Worm (Caenorhabditis elegans): ENCODE measurements around the gene ttr-24.

Gene ttr-24

DNA sequence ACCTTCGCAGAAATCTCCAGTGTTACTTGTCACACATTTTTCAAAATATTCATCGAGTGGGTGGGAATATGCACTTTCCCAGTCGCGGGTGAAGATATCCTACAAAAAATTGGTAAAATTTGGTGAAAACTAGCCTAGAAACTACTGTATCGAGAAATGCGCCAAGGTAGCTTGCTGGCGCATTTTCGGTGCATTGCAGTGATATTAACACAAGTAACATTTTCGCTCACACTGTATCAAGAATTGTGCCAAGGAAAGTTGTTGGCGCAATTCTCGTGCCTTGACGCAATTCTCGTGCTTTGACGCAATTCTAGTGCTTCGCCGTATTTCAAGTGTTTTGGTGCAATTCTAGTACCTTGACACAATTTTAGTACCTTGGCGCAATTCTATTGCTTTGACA is 16.8 kb upstream of the ttr-24 start (continued):
- no peak for TF ChIP-seq T07F8.4 (tag; optimal IDR thresholded peaks at IDR 0.05)
- TF ChIP-seq sdz-38 (tag; optimal IDR thresholded peaks at IDR 0.05): no peak
- TF ChIP-seq mxl-1 (tag; optimal IDR thresholded peaks at IDR 0.05): no peak
- 0 out of 2 replicates have a peak, but pooled peaks have one; percentile 50 for TF ChIP-seq K11D2.4 (GFP tag; IDR thresholded peaks at IDR 0.05)
- no peak for TF ChIP-seq ama-1 (optimal IDR thresholded peaks at IDR 0.05)
- peak in 1 of 2 experiments; percentile 1 for TF ChIP-seq ama-1 (GFP tag; optimal IDR thresholded peaks at IDR 0.05)
- peak in 1 of 3 experiments; percentile 13 for TF ChIP-seq lin-35 (GFP tag; optimal IDR thresholded peaks at IDR 0.05)
- no peak for TF ChIP-seq ekl-4 (GFP tag; IDR thresholded peaks at IDR 0.05)
- TF ChIP-seq rcor-1 (GFP tag; IDR thresholded peaks at IDR 0.05): no peak
- no peak for TF ChIP-seq ceh-91 (GFP tag; IDR thresholded peaks at IDR 0.05)
- peak; percentile 70 for TF ChIP-seq zim-3 (tag; optimal IDR thresholded peaks at IDR 0.05)
- TF ChIP-seq ZK185.1 (tag; optimal IDR thresholded peaks at IDR 0.05; ENCODE audit: poor library complexity, severe bottlenecking): peak; percentile 28
- 0 out of 2 replicates have a peak, but pooled peaks have one; percentile 23 for TF ChIP-seq B0336.3 (GFP tag; IDR thresholded peaks at IDR 0.05)
- no peak for TF ChIP-seq K12H6.12 (tag; optimal IDR thresholded peaks at IDR 0.05)
- TF ChIP-seq B0261.1 (tag; optimal IDR thresholded peaks at IDR 0.05): no peak
- 0 out of 2 replicates have a peak, but pooled peaks have one; percentile 23 for TF ChIP-seq C06A6.2 (GFP tag; conservative IDR thresholded peaks at IDR 0.05)
- no peak for TF ChIP-seq rpc-1 (optimal IDR thresholded peaks at IDR 0.05)
- no peak for TF ChIP-seq rpc-1 (tag; optimal IDR thresholded peaks at IDR 0.05)
- no peak for TF ChIP-seq fkh-3 (tag; optimal IDR thresholded peaks at IDR 0.05)
- no peak for TF ChIP-seq aptf-3 (GFP tag; IDR thresholded peaks at IDR 0.05)
- TF ChIP-seq ztf-3 (GFP tag; optimal IDR thresholded peaks at IDR 0.05): no peak
- TF ChIP-seq nfyb-1 (GFP tag; IDR thresholded peaks at IDR 0.05): peak; percentile 45; the same call in 1 of the 2 replicates
- no peak for TF ChIP-seq egrh-3 (GFP tag; IDR thresholded peaks at IDR 0.05)
- TF ChIP-seq F57C9.4 (tag; optimal IDR thresholded peaks at IDR 0.05): no peak
- no peak for TF ChIP-seq dpff-1 (tag; optimal IDR thresholded peaks at IDR 0.05)
- peak; percentile 86 for TF ChIP-seq repo-1 (tag; optimal IDR thresholded peaks at IDR 0.05)
- no peak for TF ChIP-seq mel-28 (tag; optimal IDR thresholded peaks at IDR 0.05; ENCODE audit: borderline replicate concordance)
- peak; percentile 31 for TF ChIP-seq ets-4 (GFP tag; optimal IDR thresholded peaks at IDR 0.05)
- TF ChIP-seq ztf-25 (GFP tag; IDR thresholded peaks at IDR 0.05): no peak

DNA sequence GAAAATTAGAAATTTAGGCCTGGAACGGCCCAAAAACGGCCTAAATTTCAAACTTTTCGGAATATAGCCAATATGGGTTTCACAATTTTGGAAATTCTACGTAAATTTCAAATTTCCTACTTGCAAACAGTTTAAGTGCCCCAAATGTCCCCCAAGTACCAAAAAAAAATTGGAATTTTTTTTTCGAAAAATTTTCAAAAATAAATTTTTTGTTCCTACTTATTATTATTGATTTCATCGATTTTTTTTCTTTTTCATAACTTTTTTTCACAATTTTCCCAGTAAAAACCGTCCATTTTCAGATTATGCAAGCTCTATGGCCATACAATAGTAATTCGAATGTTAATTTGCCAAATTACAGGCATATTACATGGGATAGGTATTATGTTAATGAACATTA is 15.1 kb upstream of the ttr-24 start, which contains the start of gene Y51A2D.21:
Gene Y51A2D.21, plus strand, starts transcription at position 301 of the 400 bp plus-strand sequence.
- no peak for TF ChIP-seq K11D2.4 (GFP tag; IDR thresholded peaks at IDR 0.05)
- TF ChIP-seq tlf-1 (GFP tag; optimal IDR thresholded peaks at IDR 0.05): no peak
- TF ChIP-seq rpc-1 (optimal IDR thresholded peaks at IDR 0.05): no peak
- TF ChIP-seq rpc-1 (tag; optimal IDR thresholded peaks at IDR 0.05): no peak
- no peak for TF ChIP-seq zfh-2 (GFP tag; conservative IDR thresholded peaks at IDR 0.05)
- no peak for TF ChIP-seq atf-7 (tag; optimal IDR thresholded peaks at IDR 0.05)
- TF ChIP-seq nhr-179 (tag; optimal IDR thresholded peaks at IDR 0.05): no peak
- no peak for TF ChIP-seq athp-1 (tag; optimal IDR thresholded peaks at IDR 0.05)
- no peak for TF ChIP-seq lir-1 (GFP tag; conservative IDR thresholded peaks at IDR 0.05)

DNA sequence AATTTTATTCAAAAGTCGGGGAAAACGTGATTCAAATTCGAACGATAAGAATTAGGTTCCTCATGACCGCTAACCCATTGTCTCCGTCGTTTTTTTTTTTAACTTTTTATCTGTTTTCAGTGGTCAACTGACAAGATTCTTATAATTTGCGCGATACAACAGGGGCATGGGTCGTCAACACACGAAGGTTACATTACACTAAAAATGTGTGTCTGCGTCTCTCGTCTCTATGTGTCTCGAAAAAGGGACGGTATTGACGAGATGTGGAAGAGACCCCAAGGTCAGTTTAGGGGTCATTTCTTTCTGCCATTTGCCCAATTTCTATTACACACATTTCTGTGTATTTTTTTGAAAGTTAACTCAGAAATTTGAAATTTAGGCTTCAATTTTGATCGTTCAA is 13.0 kb upstream of the ttr-24 start:
- TF ChIP-seq him-1 (tag; optimal IDR thresholded peaks at IDR 0.05) (no peak), lin-40 (tag; optimal IDR thresholded peaks at IDR 0.05) (peak; percentile 32)

DNA sequence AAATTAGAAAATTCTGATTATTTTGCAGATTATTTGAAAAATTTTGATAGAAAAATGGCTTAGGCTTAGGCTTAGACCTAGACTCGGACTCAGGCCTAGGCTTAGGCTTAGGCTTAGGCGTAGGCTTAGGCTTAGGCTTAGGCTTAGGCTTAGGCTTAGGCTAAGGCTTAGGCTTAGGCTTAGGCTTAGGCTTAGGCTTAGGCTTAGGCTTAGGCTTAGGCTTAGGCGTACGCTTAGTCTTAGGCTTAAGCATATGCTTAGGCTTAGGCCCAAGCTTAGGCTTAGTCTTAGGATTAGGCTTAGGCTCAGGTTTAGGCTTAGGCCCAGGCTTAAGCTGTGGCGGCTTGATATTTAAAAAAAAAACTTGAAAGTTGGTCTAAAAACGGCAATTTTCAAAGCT is 9.9 kb upstream of the ttr-24 start:
- TF ChIP-seq F37B4.10 (GFP tag; IDR thresholded peaks at IDR 0.05): 0 out of 2 replicates have a peak, but pooled peaks have one; percentile 47
- TF ChIP-seq D2030.7 (GFP tag; IDR thresholded peaks at IDR 0.05): peak; percentile 32; the same call in 1 of the 2 replicates
- TF ChIP-seq dox-1 (GFP tag; IDR thresholded peaks at IDR 0.05): peak; percentile 75
